Fruit fly (Drosophila melanogaster) whole organism, embryonic: ENCODE results near the gene CG12990.

Source experiments
- ATbp ChIP-seq: fragments of 200-800 bp; sonication (Bioruptor generic); optimal IDR thresholded peaks from 2 replicates; lab custom pipeline; 2017; ENCODE audit warnings: missing biosample characterization, mild to moderate bottlenecking, missing genetic modification characterization, missing genetic modification reagents
- Abd-B ChIP-seq: fragments of 200-800 bp; sonication (Bioruptor generic); optimal IDR thresholded peaks from 2 replicates; lab custom pipeline; 2018; ENCODE audit warnings: missing biosample characterization, mild to moderate bottlenecking, missing genetic modification characterization, moderate library complexity
- B-H2 ChIP-seq: fragments of 200-800 bp; sonication (Bioruptor generic); optimal IDR thresholded peaks from 2 replicates; lab custom pipeline; 2018; ENCODE audit warnings: missing biosample characterization, mild to moderate bottlenecking, missing genetic modification characterization
- Bdp1 ChIP-seq: fragments of 200-800 bp; sonication (Bioruptor generic); optimal IDR thresholded peaks from 3 replicates; lab custom pipeline; 2016; ENCODE audit warnings: missing biosample characterization, missing genetic modification characterization
- CG12155 ChIP-seq: fragments of 200-800 bp; sonication (Bioruptor generic); optimal IDR thresholded peaks from 3 replicates; lab custom pipeline; 2016; ENCODE audit warnings: missing biosample characterization, missing genetic modification characterization
- CG12744 ChIP-seq: fragments of 200-800 bp; sonication (Bioruptor generic); optimal IDR thresholded peaks from 2 replicates; lab custom pipeline; 2016; ENCODE audit warnings: missing biosample characterization, missing genetic modification characterization
- CG2199 ChIP-seq: fragments of 200-800 bp; sonication (Bioruptor generic); IDR thresholded peaks from 3 replicates; pipeline ENCODE4 v1.3.6; 2022; ENCODE audit warnings: missing biosample characterization, missing genetic modification characterization
- CG2889 ChIP-seq: fragments of 200-800 bp; sonication (Bioruptor generic); IDR thresholded peaks from 3 replicates; pipeline ENCODE4 v1.3.6; 2022; ENCODE audit warnings: missing biosample characterization, missing genetic modification characterization
- CG30431 ChIP-seq: fragments of 200-800 bp; sonication (Bioruptor generic); optimal IDR thresholded peaks from 2 replicates; lab custom pipeline; 2017; ENCODE audit warnings: missing biosample characterization, missing genetic modification characterization
- CG31388 ChIP-seq: fragments of 200-800 bp; sonication (Bioruptor generic); optimal IDR thresholded peaks from 2 replicates; lab custom pipeline; 2016; ENCODE audit warnings: missing biosample characterization, missing genetic modification characterization
- CG31441 ChIP-seq: fragments of 200-800 bp; sonication (Bioruptor generic); IDR thresholded peaks from 2 replicates; pipeline ENCODE4 v1.3.6; 2022; ENCODE audit warnings: missing biosample characterization, missing genetic modification characterization
- CG4707 ChIP-seq: fragments of 200-800 bp; sonication (Bioruptor generic); optimal IDR thresholded peaks from 2 replicates; lab custom pipeline; 2018; ENCODE audit warnings: missing biosample characterization, mild to moderate bottlenecking, missing genetic modification characterization, moderate library complexity
- CG6254 ChIP-seq: fragments of 200-800 bp; sonication (Bioruptor generic); optimal IDR thresholded peaks from 3 replicates; lab custom pipeline; 2017; ENCODE audit warnings: mild to moderate bottlenecking, missing biosample characterization, missing genetic modification reagents, missing genetic modification characterization
- CG6272 ChIP-seq: fragments of 200-800 bp; sonication (Bioruptor generic); IDR thresholded peaks from 2 replicates; pipeline ENCODE4 v1.3.6; 2022; ENCODE audit warnings: missing biosample characterization, missing genetic modification characterization
- CG7556 ChIP-seq: fragments of 200-800 bp; sonication (Bioruptor generic); optimal IDR thresholded peaks from 2 replicates; lab custom pipeline; 2017; ENCODE audit warnings: missing biosample characterization, mild to moderate bottlenecking, missing genetic modification characterization
- CG7786 ChIP-seq: fragments of 200-800 bp; sonication (Bioruptor generic); optimal IDR thresholded peaks from 2 replicates; lab custom pipeline; 2016; ENCODE audit warnings: missing biosample characterization, missing genetic modification characterization
- CG7839 ChIP-seq: fragments of 200-800 bp; sonication (Bioruptor generic); optimal IDR thresholded peaks from 3 replicates; lab custom pipeline; 2018; ENCODE audit warnings: missing biosample characterization, mild to moderate bottlenecking, missing genetic modification characterization, moderate library complexity
- CG7987 ChIP-seq: fragments of 200-800 bp; sonication (Bioruptor generic); optimal IDR thresholded peaks from 2 replicates; lab custom pipeline; 2018; ENCODE audit warnings: missing biosample characterization, mild to moderate bottlenecking, missing genetic modification characterization, moderate library complexity
- CG8359 ChIP-seq: fragments of 200-800 bp; sonication (Bioruptor generic); optimal IDR thresholded peaks from 2 replicates; lab custom pipeline; 2017; ENCODE audit warnings: missing biosample characterization, mild to moderate bottlenecking, missing genetic modification characterization, borderline replicate concordance
- D ChIP-seq, 2 experiments: fragments of 200-800 bp in 1 of 2; fragments of >200 bp in 1 of 2; sonication (Bioruptor generic) in 1 of 2; optimal IDR thresholded peaks; 2 replicates in 1 of 2; 3 replicates in 1 of 2; lab custom pipeline; 2017; ENCODE audit warnings: mild to moderate bottlenecking in 1 of 2, missing biosample characterization in 1 of 2, missing genetic modification characterization in 1 of 2, missing genetic modification reagents in 1 of 2
- HLH4C ChIP-seq: fragments of 200-800 bp; sonication (Bioruptor generic); IDR thresholded peaks from 3 replicates; pipeline ENCODE4 v1.3.6; 2022; ENCODE audit warnings: missing biosample characterization, missing genetic modification characterization; ENCODE audit not compliant: partially characterized antibody
- Hr39 ChIP-seq: fragments of >200 bp; optimal IDR thresholded peaks from 2 replicates; lab custom pipeline; 2017
- Lim3 ChIP-seq: fragments of 200-800 bp; sonication (Bioruptor generic); IDR thresholded peaks from 2 replicates; pipeline ENCODE4 v1.3.6; 2022; ENCODE audit warnings: missing biosample characterization, missing genetic modification characterization
- MBD-R2 ChIP-seq: fragments of 200-800 bp; sonication (Bioruptor generic); IDR thresholded peaks from 2 replicates; pipeline ENCODE4 v1.3.6; 2022; ENCODE audit warnings: missing biosample characterization, missing genetic modification characterization
- NC2β ChIP-seq: fragments of 200-800 bp; sonication (Bioruptor generic); optimal IDR thresholded peaks from 2 replicates; lab custom pipeline; 2016; ENCODE audit warnings: missing biosample characterization, missing genetic modification characterization
- NK7.1 ChIP-seq: fragments of 200-800 bp; sonication (Bioruptor generic); optimal IDR thresholded peaks from 3 replicates; lab custom pipeline; 2016; ENCODE audit warnings: missing biosample characterization, missing genetic modification characterization
- Neu2 ChIP-seq: fragments of 200-800 bp; sonication (Bioruptor generic); optimal IDR thresholded peaks from 3 replicates; lab custom pipeline; 2016; ENCODE audit warnings: missing biosample characterization, missing genetic modification characterization, borderline replicate concordance
- Optix ChIP-seq: fragments of 200-800 bp; sonication (Bioruptor generic); IDR thresholded peaks from 3 replicates; pipeline ENCODE4 v1.3.6; 2022; ENCODE audit warnings: missing biosample characterization, missing genetic modification characterization
- PHDP ChIP-seq: fragments of 200-800 bp; sonication (Bioruptor generic); optimal IDR thresholded peaks from 3 replicates; lab custom pipeline; 2018; ENCODE audit warnings: missing biosample characterization, mild to moderate bottlenecking, missing genetic modification characterization, moderate library complexity
- Sox100B ChIP-seq: fragments of 200-800 bp; sonication (Bioruptor generic); optimal IDR thresholded peaks from 3 replicates; lab custom pipeline; 2018; ENCODE audit warnings: missing biosample characterization, mild to moderate bottlenecking, missing genetic modification characterization
- Usf ChIP-seq: fragments of 200-800 bp; sonication (Bioruptor generic); optimal IDR thresholded peaks from 2 replicates; lab custom pipeline; 2017; ENCODE audit warnings: missing genotype, missing biosample characterization, missing genetic modification characterization
- ato ChIP-seq: fragments of 200-800 bp; sonication (Bioruptor generic); IDR thresholded peaks from 2 replicates; pipeline ENCODE4 v1.3.6; 2022; ENCODE audit warnings: missing biosample characterization, missing genetic modification characterization; ENCODE audit not compliant: partially characterized antibody
- bbx ChIP-seq: fragments of 200-800 bp; sonication (Bioruptor generic); IDR thresholded peaks from 2 replicates; pipeline ENCODE4 v1.3.6; 2022; ENCODE audit warnings: missing biosample characterization, missing genetic modification characterization; ENCODE audit not compliant: partially characterized antibody
- bcd ChIP-seq: fragments of 200-800 bp; sonication (Bioruptor generic); optimal IDR thresholded peaks from 2 replicates; lab custom pipeline; 2017; ENCODE audit warnings: missing biosample characterization, mild to moderate bottlenecking, missing genetic modification characterization
- ci ChIP-seq: fragments of 200-800 bp; sonication (Bioruptor generic); IDR thresholded peaks from 3 replicates; pipeline ENCODE4 v1.3.6; 2022; ENCODE audit warnings: missing biosample characterization, missing genetic modification characterization
- crc ChIP-seq: fragments of 200-800 bp; sonication (Bioruptor generic); optimal IDR thresholded peaks from 2 replicates; lab custom pipeline; 2016; ENCODE audit warnings: missing biosample characterization, missing genetic modification characterization
- jumu ChIP-seq: fragments of 200-800 bp; sonication (Bioruptor generic); optimal IDR thresholded peaks from 3 replicates; lab custom pipeline; 2016; ENCODE audit warnings: missing biosample characterization, missing genetic modification characterization
- kah ChIP-seq: fragments of 200-800 bp; sonication (Bioruptor generic); optimal IDR thresholded peaks from 2 replicates; lab custom pipeline; 2018; ENCODE audit warnings: missing biosample characterization, mild to moderate bottlenecking, missing genetic modification characterization
- lab ChIP-seq: fragments of 200-800 bp; sonication (Bioruptor generic); optimal IDR thresholded peaks from 3 replicates; lab custom pipeline; 2017; ENCODE audit warnings: missing biosample characterization, missing genetic modification characterization, mild to moderate bottlenecking, moderate library complexity, missing genetic modification reagents
- luna ChIP-seq: fragments of 200-800 bp; sonication (Bioruptor generic); optimal IDR thresholded peaks from 2 replicates; lab custom pipeline; 2016; ENCODE audit warnings: missing biosample characterization, missing genetic modification characterization
- onecut ChIP-seq: fragments of 200-800 bp; sonication (Bioruptor generic); IDR thresholded peaks from 2 replicates; pipeline ENCODE4 v1.3.6; 2022; ENCODE audit warnings: missing biosample characterization, missing genetic modification characterization
- pho ChIP-seq: fragments of 200-800 bp; sonication (Bioruptor generic); optimal IDR thresholded peaks from 2 replicates; lab custom pipeline; 2016; ENCODE audit warnings: missing biosample characterization, missing genetic modification characterization
- row ChIP-seq: fragments of 200-800 bp; sonication (Bioruptor generic); IDR thresholded peaks from 3 replicates; pipeline ENCODE4 v1.3.6; 2022; ENCODE audit warnings: missing biosample characterization, missing genetic modification characterization
- seq ChIP-seq: fragments of 200-800 bp; sonication (Bioruptor generic); IDR thresholded peaks from 2 replicates; pipeline ENCODE4 v1.3.6; 2022; ENCODE audit warnings: missing biosample characterization, missing genetic modification characterization
- shn ChIP-seq: fragments of 200-800 bp; sonication (Bioruptor generic); optimal IDR thresholded peaks from 3 replicates; lab custom pipeline; 2016; ENCODE audit warnings: missing biosample characterization, missing genetic modification characterization
- sisA ChIP-seq: fragments of 200-800 bp; sonication (Bioruptor generic); IDR thresholded peaks from 2 replicates; pipeline ENCODE4 v1.3.6; 2022; ENCODE audit warnings: missing biosample characterization, missing genetic modification characterization
- tin ChIP-seq: fragments of 200-800 bp; sonication (Bioruptor generic); optimal IDR thresholded peaks from 3 replicates; lab custom pipeline; 2016; ENCODE audit warnings: missing biosample characterization, missing genetic modification characterization
- wdn ChIP-seq: fragments of 200-800 bp; sonication (Bioruptor generic); IDR thresholded peaks from 2 replicates; pipeline ENCODE4 v1.3.6; 2022; ENCODE audit warnings: missing biosample characterization, missing genetic modification characterization
- zfh1 ChIP-seq: fragments of 200-800 bp; sonication (Bioruptor generic); IDR thresholded peaks from 3 replicates; pipeline ENCODE4 v1.3.6; 2022; ENCODE audit warnings: missing biosample characterization, missing genetic modification characterization

Gene CG12990

DNA sequence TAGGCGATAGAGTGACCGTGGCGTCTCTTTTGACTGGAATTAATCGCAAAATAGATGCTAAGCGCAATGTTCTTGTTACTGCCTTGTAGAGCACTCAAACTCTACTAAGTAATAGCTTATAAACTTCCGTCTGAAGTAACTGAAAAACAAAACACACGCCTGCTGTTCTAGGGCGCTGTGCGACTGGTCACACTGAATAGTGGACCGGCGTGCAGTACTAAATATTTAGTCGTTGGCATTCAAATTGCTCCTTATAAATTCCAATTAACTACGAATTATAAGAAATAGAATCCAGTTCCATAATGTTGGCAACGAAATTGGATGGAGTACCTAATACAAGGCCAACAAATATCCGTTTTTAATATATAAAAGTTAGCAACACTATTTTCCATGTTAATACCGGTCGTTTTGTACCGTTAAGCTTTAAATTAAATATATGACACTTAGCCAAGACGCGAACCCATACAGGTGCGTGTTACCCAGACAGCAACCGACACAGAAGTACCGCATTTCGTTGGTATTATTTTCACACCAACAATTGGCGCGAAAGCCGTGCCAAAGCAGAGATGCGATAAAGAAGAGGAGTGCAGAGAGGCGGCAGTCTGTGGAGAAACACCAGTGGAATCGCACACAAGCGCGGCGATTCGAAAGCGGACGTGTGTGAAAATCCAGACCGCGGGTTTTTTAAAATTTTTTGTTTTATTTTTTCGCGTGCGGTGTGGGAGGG, 38.0 kb upstream of the CG12990 start, which contains the start of the genes CG8173 and raskol:
Gene CG8173 (minus strand): TSS at position 108 of the 727 bp plus-strand sequence.
Gene raskol (plus strand): TSS at position 599 of the 727 bp plus-strand sequence.
- no peak for TF ChIP-seq Neu2
- no peak for TF ChIP-seq Hr39
- TF ChIP-seq Usf (GFP tag; lab: Kevin White, UChicago) = no peak
- TF ChIP-seq CG7556 = no peak
- no peak for TF ChIP-seq sisA
- TF ChIP-seq CG2889 (GFP tag; lab: Robert Waterston, UW) = no peak
- TF ChIP-seq CG30431 (GFP tag; lab: Kevin White, UChicago) = no peak
- no peak for TF ChIP-seq CG7839
- TF ChIP-seq B-H2 (GFP tag; lab: Kevin White, UChicago) = peak; percentile 33
- no peak for TF ChIP-seq D (optimal IDR thresholded peaks at IDR 0.05; lab: Kevin White, UChicago)
- no peak for TF ChIP-seq D (GFP tag; optimal IDR thresholded peaks at IDR 0.05; lab: Kevin White, UChicago)
- TF ChIP-seq CG2199 = peak; percentile 41; the same call in 1 of the 3 replicates
- TF ChIP-seq bcd (GFP tag; lab: Kevin White, UChicago) = peak; percentile 11
- no peak for TF ChIP-seq CG4707 (GFP tag; lab: Kevin White, UChicago)
- TF ChIP-seq CG12155 (GFP tag; lab: Kevin White, UChicago) = no peak
- peak; percentile 48; the same call in 1 of the 3 replicates for TF ChIP-seq ci (GFP tag; lab: Robert Waterston, UW)
- TF ChIP-seq jumu (GFP tag; lab: Kevin White, UChicago) = peak; percentile 1
- TF ChIP-seq row (GFP tag; lab: Robert Waterston, UW) = peak; percentile 8; the same call in 1 of the 3 replicates
- TF ChIP-seq CG12744 (GFP tag; lab: Kevin White, UChicago) = no peak
- no peak for TF ChIP-seq PHDP
- TF ChIP-seq CG6254 (GFP tag; lab: Kevin White, UChicago) = no peak
- no peak for TF ChIP-seq Sox100B
- TF ChIP-seq bbx = peak; percentile 59; the same call in 1 of the 2 replicates
- TF ChIP-seq CG6272 (GFP tag; lab: Robert Waterston, UW) = no peak
- peak; percentile 53 for TF ChIP-seq Abd-B (GFP tag; lab: Kevin White, UChicago)
- TF ChIP-seq ATbp (GFP tag; lab: Kevin White, UChicago) = no peak
- no peak for TF ChIP-seq CG7987
- no peak for TF ChIP-seq CG31441 (GFP tag; lab: Robert Waterston, UW)
- no peak for TF ChIP-seq zfh1
- no peak for TF ChIP-seq NK7.1
- no peak for TF ChIP-seq tin (GFP tag; lab: Kevin White, UChicago)
- peak; percentile 39; the same call in 1 of the 2 replicates for TF ChIP-seq ato (GFP tag; lab: Robert Waterston, UW)
- 0 out of 2 replicates have a peak, but pooled peaks have one; percentile 13 for TF ChIP-seq MBD-R2
- no peak for TF ChIP-seq Lim3 (GFP tag; lab: Robert Waterston, UW)
- TF ChIP-seq Optix = no peak
- TF ChIP-seq shn (GFP tag; lab: Kevin White, UChicago) = no peak
- no peak for TF ChIP-seq wdn (GFP tag; lab: Robert Waterston, UW)
- TF ChIP-seq Bdp1 (GFP tag; lab: Kevin White, UChicago) = no peak
- peak; percentile 9 for TF ChIP-seq NC2β (GFP tag; lab: Kevin White, UChicago)
- TF ChIP-seq CG31388 (GFP tag; lab: Kevin White, UChicago) = no peak
- TF ChIP-seq kah = no peak
- no peak for TF ChIP-seq pho (GFP tag; lab: Kevin White, UChicago)
- no peak for TF ChIP-seq crc (GFP tag; lab: Kevin White, UChicago)
- no peak for TF ChIP-seq luna (GFP tag; lab: Kevin White, UChicago)
- TF ChIP-seq seq = no peak
- peak; percentile 34 for TF ChIP-seq lab
- no peak for TF ChIP-seq CG8359
- TF ChIP-seq onecut (GFP tag; lab: Robert Waterston, UW) = peak; percentile 32; the same call in 1 of the 2 replicates
- TF ChIP-seq HLH4C (GFP tag; lab: Robert Waterston, UW) = no peak
- no peak for TF ChIP-seq CG7786 (GFP tag; lab: Kevin White, UChicago)
